Worm (Caenorhabditis elegans) whole organism, late embryonic: ENCODE results near the gene clc-33.
A peak's percentile ranks its signal among the peaks of the same experiment; 100 is the strongest.

ENCODE experiments used
- ceh-18 ChIP-seq: sonication (generic microtip); optimal IDR thresholded peaks from 2 replicates; lab custom pipeline; 2016; ENCODE audit warnings: missing genetic modification characterization, missing compliant biosample characterization
- ceh-45 ChIP-seq: fragments of 200-800 bp; sonication (Bioruptor generic); IDR thresholded peaks from 2 replicates; pipeline ENCODE4 v1.3.6; 2022; ENCODE audit warnings: missing genetic modification reagents, missing genetic modification characterization, missing compliant biosample characterization
- ceh-6 ChIP-seq: fragments of 200-800 bp; sonication (Bioruptor generic); optimal IDR thresholded peaks from 2 replicates; lab custom pipeline; 2018; ENCODE audit warnings: mild to moderate bottlenecking, missing genetic modification characterization, missing compliant biosample characterization
- fkh-10 ChIP-seq: fragments of 150-350 bp; optimal IDR thresholded peaks from 2 replicates; lab custom pipeline; 2014; ENCODE audit warnings: missing biosample characterization, missing genetic modification reagents, missing genetic modification characterization
- gmeb-2 ChIP-seq: sonication (generic microtip); optimal IDR thresholded peaks from 2 replicates; lab custom pipeline; 2016; ENCODE audit warnings: missing genetic modification characterization, inconsistent platforms, missing compliant biosample characterization
- npax-4 ChIP-seq: sonication (generic microtip); optimal IDR thresholded peaks from 2 replicates; lab custom pipeline; 2016; ENCODE audit warnings: missing genetic modification characterization, missing compliant biosample characterization
- sox-2 ChIP-seq: fragments of 200-800 bp; sonication (Bioruptor generic); IDR thresholded peaks from 2 replicates; pipeline ENCODE4 v1.3.6; 2022; ENCODE audit warnings: missing genetic modification reagents, missing genetic modification characterization, missing compliant biosample characterization
- tbx-2 ChIP-seq: sonication (generic microtip); optimal IDR thresholded peaks from 2 replicates; lab custom pipeline; 2016; ENCODE audit warnings: missing genetic modification characterization, missing compliant biosample characterization
- unc-55 ChIP-seq: sonication (generic microtip); optimal IDR thresholded peaks from 2 replicates; lab custom pipeline; 2017; ENCODE audit warnings: missing biosample characterization, missing genetic modification reagents, missing genetic modification characterization
- unc-86 ChIP-seq: sonication (generic microtip); optimal IDR thresholded peaks from 2 replicates; lab custom pipeline; 2016; ENCODE audit warnings: missing genetic modification characterization, missing compliant biosample characterization

- no peak for TF ChIP-seq ceh-45 (GFP tag; lab: Robert Waterston, UW)
- no peak for TF ChIP-seq sox-2 (GFP tag; lab: Robert Waterston, UW)
- TF ChIP-seq ceh-6, result no peak
- TF ChIP-seq gmeb-2 (tag; lab: Kevin White, UChicago), result no peak
- no peak for TF ChIP-seq npax-4 (tag; lab: Kevin White, UChicago)
- no peak for TF ChIP-seq unc-86 (tag; lab: Kevin White, UChicago)
- no peak for TF ChIP-seq fkh-10 (GFP tag; lab: Kevin White, UChicago)
- no peak for TF ChIP-seq tbx-2 (tag; lab: Kevin White, UChicago)
- TF ChIP-seq ceh-18, result no peak
- peak; percentile 28 for TF ChIP-seq unc-55
Observed at ce11 chrII:872993-873787, 33.0 kb downstream of the clc-33 start, which contains the start of gene alg-2.
